Fruit fly (Drosophila melanogaster) whole organism, embryonic: ENCODE data around the gene CG5290.

Experiments used
- ATbp ChIP-seq: fragments of 200-800 bp; sonication (Bioruptor generic); optimal IDR thresholded peaks from 2 replicates; lab custom pipeline; 2017; ENCODE audit warnings: missing biosample characterization, mild to moderate bottlenecking, missing genetic modification characterization, missing genetic modification reagents
- Aef1 ChIP-seq: fragments of 200-800 bp; sonication (Bioruptor generic); IDR thresholded peaks from 3 replicates; pipeline ENCODE4 v1.3.6; 2022; ENCODE audit warnings: missing biosample characterization, missing genetic modification characterization
- Antp ChIP-seq: fragments of 200-800 bp; sonication (Bioruptor generic); optimal IDR thresholded peaks from 3 replicates; lab custom pipeline; 2016; ENCODE audit warnings: missing biosample characterization, missing genetic modification characterization
- Awh ChIP-seq: fragments of 200-800 bp; sonication (Bioruptor generic); IDR thresholded peaks from 2 replicates; pipeline ENCODE4, ENCODE4 v1.3.6; 2022; ENCODE audit warnings: missing biosample characterization, missing genetic modification characterization
- CG10431 ChIP-seq: fragments of 200-800 bp; sonication (Bioruptor generic); optimal IDR thresholded peaks from 3 replicates; lab custom pipeline; 2018; ENCODE audit warnings: missing biosample characterization, mild to moderate bottlenecking, missing genetic modification characterization
- CG10462 ChIP-seq: fragments of 200-800 bp; sonication (Bioruptor generic); optimal IDR thresholded peaks from 2 replicates; lab custom pipeline; 2016; ENCODE audit warnings: missing biosample characterization, missing genetic modification characterization
- CG11695 ChIP-seq: fragments of 200-800 bp; sonication (Bioruptor generic); IDR thresholded peaks from 3 replicates; pipeline ENCODE4 v1.3.6; 2022; ENCODE audit warnings: missing biosample characterization, missing genetic modification characterization
- CG12104 ChIP-seq: fragments of 200-800 bp; sonication (Bioruptor generic); optimal IDR thresholded peaks from 3 replicates; lab custom pipeline; 2016; ENCODE audit warnings: missing biosample characterization, missing genetic modification characterization
- CG1233 ChIP-seq: fragments of 200-800 bp; sonication (Bioruptor generic); optimal IDR thresholded peaks from 4 replicates; lab custom pipeline; 2018; ENCODE audit warnings: missing biosample characterization, mild to moderate bottlenecking, missing genetic modification characterization
- CG13296 ChIP-seq: fragments of 200-800 bp; sonication (Bioruptor generic); optimal IDR thresholded peaks from 3 replicates; lab custom pipeline; 2018; ENCODE audit warnings: missing biosample characterization, mild to moderate bottlenecking, missing genetic modification characterization
- CG1647 ChIP-seq: fragments of 200-800 bp; sonication (Bioruptor generic); optimal IDR thresholded peaks from 3 replicates; lab custom pipeline; 2016; ENCODE audit warnings: missing biosample characterization, missing genetic modification characterization
- CG18599 ChIP-seq: fragments of 200-800 bp; sonication (Bioruptor generic); optimal IDR thresholded peaks from 3 replicates; lab custom pipeline; 2017; ENCODE audit warnings: missing biosample characterization, missing genetic modification characterization, mild to moderate bottlenecking, moderate library complexity, missing genetic modification reagents
- CG2116 ChIP-seq: fragments of 200-800 bp; sonication (Bioruptor generic); optimal IDR thresholded peaks from 3 replicates; lab custom pipeline; 2018; ENCODE audit warnings: missing biosample characterization, mild to moderate bottlenecking, missing genetic modification characterization
- CG3726 ChIP-seq: fragments of 200-800 bp; sonication (Bioruptor generic); IDR thresholded peaks from 3 replicates; pipeline ENCODE4, ENCODE4 v1.3.6; 2022; ENCODE audit warnings: missing biosample characterization, missing genetic modification characterization
- CG4360 ChIP-seq: fragments of 200-800 bp; sonication (Bioruptor generic); IDR thresholded peaks from 2 replicates; pipeline ENCODE4 v1.3.6; 2022; ENCODE audit warnings: missing biosample characterization, missing genetic modification characterization
- CG5953 ChIP-seq: fragments of 200-800 bp; sonication (Bioruptor generic); IDR thresholded peaks from 2 replicates; pipeline ENCODE4 v1.3.6; 2022; ENCODE audit warnings: missing biosample characterization, missing genetic modification characterization
- CG6854 ChIP-seq: fragments of 200-800 bp; sonication (Bioruptor generic); optimal IDR thresholded peaks from 3 replicates; lab custom pipeline; 2017; ENCODE audit warnings: missing biosample characterization, mild to moderate bottlenecking, missing genetic modification characterization
- CG8924 ChIP-seq: fragments of 200-800 bp; optimal IDR thresholded peaks from 3 replicates; lab custom pipeline; 2019; ENCODE audit warnings: missing biosample characterization, mild to moderate bottlenecking, missing genetic modification characterization, moderate library complexity
- CoRest ChIP-seq: fragments of 200-800 bp; sonication (Bioruptor generic); optimal IDR thresholded peaks from 3 replicates; lab custom pipeline; 2018; ENCODE audit warnings: missing biosample characterization, mild to moderate bottlenecking, missing genetic modification characterization, moderate library complexity
- D19A ChIP-seq: fragments of 200-800 bp; optimal IDR thresholded peaks from 3 replicates; lab custom pipeline; 2019; ENCODE audit warnings: missing biosample characterization, mild to moderate bottlenecking, missing genetic modification characterization, moderate library complexity
- Dp ChIP-seq: fragments of 200-800 bp; sonication (Bioruptor generic); optimal IDR thresholded peaks from 2 replicates; lab custom pipeline; 2018; ENCODE audit warnings: missing biosample characterization, mild to moderate bottlenecking, missing genetic modification characterization, moderate library complexity
- E2f2 ChIP-seq: fragments of 200-800 bp; sonication (Bioruptor generic); IDR thresholded peaks from 2 replicates; pipeline ENCODE4 v1.3.6; 2022; ENCODE audit warnings: missing biosample characterization, missing genetic modification characterization
- ERR ChIP-seq: fragments of 200-800 bp; sonication (Bioruptor generic); optimal IDR thresholded peaks from 2 replicates; lab custom pipeline; 2016; ENCODE audit warnings: missing biosample characterization, missing genetic modification characterization
- HmgZ ChIP-seq: fragments of 200-800 bp; sonication (Bioruptor generic); optimal IDR thresholded peaks from 2 replicates; lab custom pipeline; 2018; ENCODE audit warnings: missing biosample characterization, mild to moderate bottlenecking, missing genetic modification characterization
- MESR4 ChIP-seq: fragments of 200-800 bp; sonication (Bioruptor generic); optimal IDR thresholded peaks from 2 replicates; lab custom pipeline; 2018; ENCODE audit warnings: missing biosample characterization, mild to moderate bottlenecking, missing genetic modification characterization, moderate library complexity
- Nf-YB ChIP-seq: fragments of 200-800 bp; sonication (Bioruptor generic); optimal IDR thresholded peaks from 3 replicates; lab custom pipeline; 2019; ENCODE audit warnings: missing biosample characterization, mild to moderate bottlenecking, missing genetic modification characterization, moderate library complexity
- Pdp1 ChIP-seq, 2 experiments: fragments of 200-800 bp; sonication (Bioruptor generic); optimal IDR thresholded peaks; 3 replicates each; lab custom pipeline; 2016; ENCODE audit warnings: missing biosample characterization in 2 of 2, missing genetic modification characterization in 2 of 2, mild to moderate bottlenecking in 1 of 2, moderate library complexity in 1 of 2
- Six4 ChIP-seq: fragments of 200-800 bp; sonication (Bioruptor generic); optimal IDR thresholded peaks from 2 replicates; lab custom pipeline; 2016; ENCODE audit warnings: missing biosample characterization, missing genetic modification characterization
- Sry-β ChIP-seq: fragments of 200-800 bp; sonication (Bioruptor generic); optimal IDR thresholded peaks from 2 replicates; lab custom pipeline; 2018; ENCODE audit warnings: missing biosample characterization, mild to moderate bottlenecking, missing genetic modification characterization, moderate library complexity
- bigmax ChIP-seq: fragments of 200-800 bp; sonication (Bioruptor generic); optimal IDR thresholded peaks from 2 replicates; lab custom pipeline; 2018; ENCODE audit warnings: missing biosample characterization, mild to moderate bottlenecking, missing genetic modification characterization
- chinmo ChIP-seq: fragments of 200-800 bp; sonication (Bioruptor generic); IDR thresholded peaks from 4 replicates; pipeline ENCODE4 v1.3.6; 2022; ENCODE audit warnings: missing biosample characterization, missing genetic modification characterization; ENCODE audit not compliant: partially characterized antibody
- dati ChIP-seq: fragments of 200-800 bp; sonication (Bioruptor generic); IDR thresholded peaks from 2 replicates; pipeline ENCODE4 v1.3.6; 2022; ENCODE audit warnings: missing biosample characterization, missing genetic modification characterization
- exex ChIP-seq: fragments of 200-800 bp; sonication (Bioruptor generic); optimal IDR thresholded peaks from 4 replicates; lab custom pipeline; 2018; ENCODE audit warnings: missing biosample characterization, mild to moderate bottlenecking, missing genetic modification characterization, moderate library complexity
- fd64A ChIP-seq: fragments of 200-800 bp; sonication (Bioruptor generic); optimal IDR thresholded peaks from 3 replicates; lab custom pipeline; 2018; ENCODE audit warnings: missing biosample characterization, mild to moderate bottlenecking, missing genetic modification characterization
- grn ChIP-seq: fragments of 200-800 bp; sonication (Bioruptor generic); optimal IDR thresholded peaks from 3 replicates; lab custom pipeline; 2017; ENCODE audit warnings: missing biosample characterization, missing genetic modification characterization
- hkb ChIP-seq, 2 experiments: fragments of 200-800 bp in 1 of 2; fragments of >200 bp in 1 of 2; sonication (Bioruptor generic) in 1 of 2; IDR thresholded peaks in 1 of 2; optimal IDR thresholded peaks in 1 of 2; 2 replicates each; pipeline versions ENCODE4 v1.3.6 to Lab custom; 2017 to 2022; ENCODE audit warnings: missing biosample characterization in 1 of 2, missing genetic modification characterization in 1 of 2
- lab ChIP-seq: fragments of 200-800 bp; sonication (Bioruptor generic); optimal IDR thresholded peaks from 3 replicates; lab custom pipeline; 2017; ENCODE audit warnings: missing biosample characterization, missing genetic modification characterization, mild to moderate bottlenecking, moderate library complexity, missing genetic modification reagents
- nau ChIP-seq: fragments of 200-800 bp; sonication (Bioruptor generic); optimal IDR thresholded peaks from 3 replicates; lab custom pipeline; 2017; ENCODE audit warnings: missing biosample characterization, mild to moderate bottlenecking, missing genetic modification characterization, missing genetic modification reagents
- pan ChIP-seq, 4 experiments: fragments of >200 bp in 3 of 4; fragments of 200-800 bp in 1 of 4; sonication (Bioruptor generic) in 1 of 4; optimal IDR thresholded peaks in 3 of 4; IDR thresholded peaks in 1 of 4; 2 replicates each; pipeline versions ENCODE4 v1.3.6 to Lab custom; 2017 to 2022; ENCODE audit warnings: missing biosample characterization in 2 of 4, missing genetic modification characterization in 2 of 4, mixed read lengths in 1 of 4
- pb ChIP-seq: fragments of 200-800 bp; sonication (Bioruptor generic); optimal IDR thresholded peaks from 3 replicates; lab custom pipeline; 2016; ENCODE audit warnings: missing biosample characterization, missing genetic modification characterization
- repo ChIP-seq: fragments of 200-800 bp; sonication (Bioruptor generic); optimal IDR thresholded peaks from 2 replicates; lab custom pipeline; 2016; ENCODE audit warnings: missing biosample characterization, missing genetic modification characterization
- sens ChIP-seq: fragments of 200-800 bp; sonication (Bioruptor generic); peaks from one replicate; lab custom pipeline; 2016; ENCODE audit warnings: missing biosample characterization, missing genetic modification characterization
- stwl ChIP-seq: fragments of 200-800 bp; sonication (Bioruptor generic); optimal IDR thresholded peaks from 3 replicates; lab custom pipeline; 2018; ENCODE audit warnings: missing biosample characterization, mild to moderate bottlenecking, missing genetic modification characterization, moderate library complexity
- wek ChIP-seq: fragments of 200-800 bp; sonication (Bioruptor generic); optimal IDR thresholded peaks from 3 replicates; lab custom pipeline; 2018; ENCODE audit warnings: missing biosample characterization, mild to moderate bottlenecking, missing genetic modification characterization, moderate library complexity
- z ChIP-seq: fragments of 200-800 bp; sonication (Bioruptor generic); IDR thresholded peaks from 3 replicates; pipeline ENCODE4 v1.3.6; 2022; ENCODE audit warnings: missing biosample characterization, missing genetic modification characterization
- zen2 ChIP-seq: fragments of 200-800 bp; sonication (Bioruptor generic); IDR thresholded peaks from 3 replicates; pipeline ENCODE4 v1.3.6; 2022; ENCODE audit warnings: missing biosample characterization, missing genetic modification characterization; ENCODE audit not compliant: partially characterized antibody

The CG5290 gene

DNA sequence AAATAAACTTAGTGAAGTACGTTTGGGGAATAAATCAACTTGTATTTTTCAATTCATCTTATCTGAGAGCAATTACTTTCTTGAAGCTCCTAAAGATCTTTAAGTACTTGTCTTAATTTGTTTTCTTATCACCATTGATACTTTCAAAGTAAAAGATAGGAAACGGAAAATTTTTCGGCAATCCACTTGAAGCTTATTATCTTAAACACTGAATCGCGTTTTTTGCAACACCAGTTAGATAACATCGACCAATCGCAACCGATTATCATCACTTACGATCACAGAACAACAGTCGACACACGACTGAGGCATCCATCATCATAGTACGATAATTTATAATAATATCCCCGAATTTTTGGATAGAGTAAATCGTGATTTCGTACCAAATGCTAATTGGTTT lies 10.2 kb downstream of the CG5290 start:
- TF ChIP-seq exex (tag; lab: Kevin White, UChicago): peak; percentile 90
- TF ChIP-seq D19A (tag; lab: Kevin White, UChicago): no peak
- peak; percentile 18 for TF ChIP-seq sens (GFP tag; lab: Kevin White, UChicago)
- no peak for TF ChIP-seq Six4 (GFP tag; lab: Kevin White, UChicago)
- no peak for TF ChIP-seq repo (GFP tag; lab: Kevin White, UChicago)
- no peak for TF ChIP-seq pan (optimal IDR thresholded peaks at IDR 0.05; lab: Kevin White, UChicago)
- TF ChIP-seq pan (GFP tag; optimal IDR thresholded peaks at IDR 0.05 in 1 of 2, IDR thresholded peaks at IDR 0.05 in 1 of 2): no peak
- TF ChIP-seq Dp (GFP tag; lab: Kevin White, UChicago): no peak
- peak; percentile 63 for TF ChIP-seq grn
- no peak for TF ChIP-seq CG13296 (GFP tag; lab: Kevin White, UChicago)
- TF ChIP-seq lab: peak; percentile 11
- TF ChIP-seq Antp (GFP tag; lab: Kevin White, UChicago): no peak
- no peak for TF ChIP-seq ERR (GFP tag; lab: Kevin White, UChicago)
- TF ChIP-seq dati (GFP tag; lab: Robert Waterston, UW): no peak

- TF ChIP-seq Nf-YB: no peak
- TF ChIP-seq CG18599 (GFP tag; lab: Kevin White, UChicago): no peak
- TF ChIP-seq HmgZ (tag; lab: Kevin White, UChicago): peak; percentile 1
- no peak for TF ChIP-seq Sry-β (GFP tag; lab: Kevin White, UChicago)
- no peak for TF ChIP-seq z (GFP tag; lab: Robert Waterston, UW)
- TF ChIP-seq hkb (optimal IDR thresholded peaks at IDR 0.05; lab: Kevin White, UChicago): no peak
- TF ChIP-seq hkb (GFP tag; IDR thresholded peaks at IDR 0.05; lab: Robert Waterston, UW): no peak
- no peak for TF ChIP-seq Aef1 (GFP tag; lab: Robert Waterston, UW)
- TF ChIP-seq CG12104 (GFP tag; lab: Kevin White, UChicago): no peak
- TF ChIP-seq stwl (tag; lab: Kevin White, UChicago): peak; percentile 39
- no peak for TF ChIP-seq CG10431 (GFP tag; lab: Kevin White, UChicago)
- no peak for TF ChIP-seq MESR4 (GFP tag; lab: Kevin White, UChicago)
- peak; percentile 19; the same call in 1 of the 4 replicates for TF ChIP-seq chinmo (GFP tag; lab: Robert Waterston, UW)
- peak; percentile 51 for TF ChIP-seq E2f2
- TF ChIP-seq Dp (GFP tag; lab: Kevin White, UChicago): peak; percentile 50
- TF ChIP-seq Awh (GFP tag; lab: Robert Waterston, UW): no peak
- TF ChIP-seq CG1647 (GFP tag; lab: Kevin White, UChicago): no peak
Observed at dm6 chr3L:17898606-17899005, 13.8 kb downstream of the CG5290 start.

- TF ChIP-seq CG10462 (GFP tag; lab: Kevin White, UChicago): no peak
- peak; percentile 40 for TF ChIP-seq wek (GFP tag; lab: Kevin White, UChicago)
- no peak for TF ChIP-seq CG6854
- TF ChIP-seq zen2 (GFP tag; lab: Robert Waterston, UW): peak; percentile 34; the same call in 1 of the 3 replicates
- no peak for TF ChIP-seq CG3726 (GFP tag; lab: Robert Waterston, UW)
- TF ChIP-seq z (GFP tag; lab: Robert Waterston, UW): peak; percentile 43; the same call in 1 of the 3 replicates
- no peak for TF ChIP-seq CG2116 (GFP tag; lab: Kevin White, UChicago)
- TF ChIP-seq ATbp (GFP tag; lab: Kevin White, UChicago): peak; percentile 31
- no peak for TF ChIP-seq bigmax
- TF ChIP-seq CG1233 (GFP tag; lab: Kevin White, UChicago): peak; percentile 3
- peak; percentile 34 for TF ChIP-seq fd64A
- TF ChIP-seq CG4360 (GFP tag; lab: Robert Waterston, UW): peak; percentile 70
- TF ChIP-seq E2f2: no peak
- no peak for TF ChIP-seq ERR (GFP tag; lab: Kevin White, UChicago)
- TF ChIP-seq CG8924 (tag; lab: Kevin White, UChicago): no peak
- TF ChIP-seq CoRest (tag; lab: Kevin White, UChicago): no peak
- no peak for TF ChIP-seq Pdp1 (GFP tag; optimal IDR thresholded peaks at IDR 0.05; lab: Kevin White, UChicago)
- peak; percentile 33 for TF ChIP-seq nau (GFP tag; lab: Kevin White, UChicago)
- 0 out of 3 replicates have a peak, but pooled peaks have one; percentile 16 for TF ChIP-seq CG11695 (GFP tag; lab: Robert Waterston, UW)
- no peak for TF ChIP-seq CG5953 (GFP tag; lab: Robert Waterston, UW)
- TF ChIP-seq hkb (optimal IDR thresholded peaks at IDR 0.05; lab: Kevin White, UChicago): no peak
- TF ChIP-seq hkb (GFP tag; IDR thresholded peaks at IDR 0.05; lab: Robert Waterston, UW): peak; percentile 44; the same call in 1 of the 2 replicates
- TF ChIP-seq pb (GFP tag; lab: Kevin White, UChicago): no peak
Observed at dm6 chr3L:17895815-17896275, 16.5 kb downstream of the CG5290 start, which contains the start of gene Tsp74F. TSS of gene Tsp74F (minus strand) at chr3L:17895862.
